Worm (Caenorhabditis elegans) whole organism, midembryonic: ENCODE data around the gene F46B6.12.

Experiments used
- T22C8.4 ChIP-seq: fragments of 200-800 bp; sonication (Bioruptor generic); IDR thresholded peaks from 2 replicates; pipeline ENCODE4 v1.3.6; 2022; ENCODE audit warnings: missing genetic modification characterization, missing compliant biosample characterization
- cog-1 ChIP-seq: sonication (generic microtip); optimal IDR thresholded peaks from 2 replicates; lab custom pipeline; 2016; ENCODE audit warnings: missing genetic modification characterization, missing compliant biosample characterization
- flt-1 ChIP-seq: fragments of 200-800 bp; sonication (Bioruptor generic); IDR thresholded peaks from 2 replicates; pipeline ENCODE4 v1.3.6; 2022; ENCODE audit warnings: missing genetic modification characterization, missing compliant biosample characterization
- med-1 ChIP-seq: sonication (generic microtip); optimal IDR thresholded peaks from 2 replicates; lab custom pipeline; 2017; ENCODE audit warnings: missing genetic modification characterization, mild to moderate bottlenecking, missing compliant biosample characterization, antibody characterized with exemption, missing genetic modification reagents; ENCODE audit not compliant: insufficient read depth
- ref-1 ChIP-seq: fragments of 200-800 bp; sonication (Bioruptor generic); conservative IDR thresholded peaks from 2 replicates; pipeline ENCODE4 v1.3.6; 2022; ENCODE audit warnings: missing genetic modification reagents, missing genetic modification characterization, missing compliant biosample characterization
- tab-1 ChIP-seq: fragments of 200-800 bp; sonication (Bioruptor generic); IDR thresholded peaks from 2 replicates; pipeline ENCODE4 v1.3.6; 2022; ENCODE audit warnings: missing genetic modification characterization, missing compliant biosample characterization
- ztf-23 ChIP-seq: fragments of 200-800 bp; sonication (Bioruptor generic); IDR thresholded peaks from 2 replicates; pipeline ENCODE4 v1.3.6; 2022; ENCODE audit warnings: missing genetic modification reagents, missing genetic modification characterization, missing compliant biosample characterization

DNA sequence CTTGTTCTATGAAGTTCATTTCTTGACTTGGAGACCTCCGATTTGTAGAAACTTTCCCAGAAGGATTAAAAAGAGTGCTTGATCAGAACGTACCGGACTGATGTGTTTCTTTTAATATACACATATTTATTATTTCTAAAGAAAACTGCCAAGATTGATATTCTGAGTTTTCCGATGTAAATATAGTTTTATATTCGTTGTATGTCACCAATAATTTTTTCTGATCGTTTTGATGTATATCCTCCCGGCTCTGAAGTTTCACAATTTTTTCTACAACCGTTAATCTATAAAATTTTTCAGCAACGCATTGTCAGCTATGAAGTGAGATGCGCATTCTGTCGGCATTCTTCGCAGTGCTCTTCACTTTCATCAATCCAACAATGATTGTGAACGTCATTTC is 20.9 kb upstream of the F46B6.12 start, which contains the start of gene F46B6.9:
- no peak for TF ChIP-seq cog-1
- TF ChIP-seq flt-1 (GFP tag; lab: Robert Waterston, UW), result no peak
- TF ChIP-seq med-1 (GFP tag; lab: Kevin White, UChicago), result no peak
- TF ChIP-seq ztf-23 (GFP tag; lab: Robert Waterston, UW), result no peak
- TF ChIP-seq ref-1 (GFP tag; lab: Robert Waterston, UW), result no peak
- no peak for TF ChIP-seq T22C8.4
- TF ChIP-seq tab-1 (GFP tag; lab: Robert Waterston, UW), result no peak
